Fruit fly (Drosophila melanogaster) whole organism, embryonic: ENCODE results near the gene CG11980.
A peak's percentile ranks its signal among the peaks of the same experiment; 100 is the strongest.

Experiments
- Blimp-1 ChIP-seq: fragments of 200-800 bp; sonication (Bioruptor generic); optimal IDR thresholded peaks from 3 replicates; lab custom pipeline; 2018; ENCODE audit warnings: missing biosample characterization, missing genetic modification characterization, mild to moderate bottlenecking, moderate library complexity, missing genetic modification reagents
- CG10321 ChIP-seq: fragments of 200-800 bp; sonication (Bioruptor generic); IDR thresholded peaks from 2 replicates; pipeline ENCODE4 v1.3.6; 2022; ENCODE audit warnings: missing biosample characterization, missing genetic modification characterization
- CG10654 ChIP-seq: fragments of 200-800 bp; sonication (Bioruptor generic); optimal IDR thresholded peaks from 2 replicates; lab custom pipeline; 2016; ENCODE audit warnings: missing biosample characterization, missing genetic modification characterization
- CG10979 ChIP-seq: fragments of 200-800 bp; sonication (Bioruptor generic); optimal IDR thresholded peaks from 2 replicates; lab custom pipeline; 2018; ENCODE audit warnings: missing biosample characterization, mild to moderate bottlenecking, missing genetic modification characterization, moderate library complexity
- CG11093 ChIP-seq: fragments of 200-800 bp; sonication (Bioruptor generic); IDR thresholded peaks from 3 replicates; pipeline ENCODE4 v1.3.6; 2022; ENCODE audit warnings: missing biosample characterization, missing genetic modification characterization
- CG12104 ChIP-seq: fragments of 200-800 bp; sonication (Bioruptor generic); optimal IDR thresholded peaks from 3 replicates; lab custom pipeline; 2016; ENCODE audit warnings: missing biosample characterization, missing genetic modification characterization
- CG15601 ChIP-seq: fragments of 200-800 bp; sonication (Bioruptor generic); optimal IDR thresholded peaks from 3 replicates; lab custom pipeline; 2019; ENCODE audit warnings: missing biosample characterization, mild to moderate bottlenecking, missing genetic modification characterization, moderate library complexity
- CG17361 ChIP-seq: fragments of 200-800 bp; sonication (Bioruptor generic); IDR thresholded peaks from 3 replicates; pipeline ENCODE4 v1.3.6; 2022; ENCODE audit warnings: missing biosample characterization, missing genetic modification characterization
- CG1792 ChIP-seq: fragments of 200-800 bp; sonication (Bioruptor generic); optimal IDR thresholded peaks from 2 replicates; lab custom pipeline; 2016; ENCODE audit warnings: missing biosample characterization, missing genetic modification characterization
- CG18619 ChIP-seq: fragments of 200-800 bp; sonication (Bioruptor generic); optimal IDR thresholded peaks from 3 replicates; lab custom pipeline; 2017; ENCODE audit warnings: missing biosample characterization, mild to moderate bottlenecking, missing genetic modification characterization
- CG2120 ChIP-seq: fragments of 200-800 bp; sonication (Bioruptor generic); optimal IDR thresholded peaks from 3 replicates; lab custom pipeline; 2016; ENCODE audit warnings: missing biosample characterization, missing genetic modification characterization
- CG3065 ChIP-seq: fragments of 200-800 bp; sonication (Bioruptor generic); optimal IDR thresholded peaks from 2 replicates; lab custom pipeline; 2016; ENCODE audit warnings: missing biosample characterization, missing genetic modification characterization
- CG31365 ChIP-seq: fragments of 200-800 bp; sonication (Bioruptor generic); optimal IDR thresholded peaks from 2 replicates; lab custom pipeline; 2018; ENCODE audit warnings: missing biosample characterization, mild to moderate bottlenecking, missing genetic modification characterization
- CG3163 ChIP-seq: fragments of 200-800 bp; sonication (Bioruptor generic); optimal IDR thresholded peaks from 3 replicates; lab custom pipeline; 2016; ENCODE audit warnings: missing biosample characterization, missing genetic modification characterization
- CG33557 ChIP-seq: fragments of 200-800 bp; sonication (Bioruptor generic); optimal IDR thresholded peaks from 2 replicates; lab custom pipeline; 2019; ENCODE audit warnings: missing biosample characterization, mild to moderate bottlenecking, missing genetic modification characterization, moderate library complexity
- CG3726 ChIP-seq: fragments of 200-800 bp; sonication (Bioruptor generic); IDR thresholded peaks from 3 replicates; pipeline ENCODE4, ENCODE4 v1.3.6; 2022; ENCODE audit warnings: missing biosample characterization, missing genetic modification characterization
- CG4328 ChIP-seq: fragments of 200-800 bp; sonication (Bioruptor generic); optimal IDR thresholded peaks from 3 replicates; lab custom pipeline; 2017; ENCODE audit warnings: missing biosample characterization, missing genetic modification reagents, missing genetic modification characterization
- CG4424 ChIP-seq: fragments of 200-800 bp; sonication (Bioruptor generic); optimal IDR thresholded peaks from 3 replicates; lab custom pipeline; 2016; ENCODE audit warnings: missing biosample characterization, missing genetic modification characterization
- CG5180 ChIP-seq: fragments of 200-800 bp; sonication (Bioruptor generic); optimal IDR thresholded peaks from 3 replicates; lab custom pipeline; 2017; ENCODE audit warnings: missing biosample characterization, missing genetic modification characterization, mild to moderate bottlenecking, moderate library complexity, missing genetic modification reagents
- CG6654 ChIP-seq: fragments of 200-800 bp; sonication (Bioruptor generic); optimal IDR thresholded peaks from 2 replicates; lab custom pipeline; 2017; ENCODE audit warnings: missing biosample characterization, mild to moderate bottlenecking, missing genetic modification characterization
- E2f1 ChIP-seq: fragments of 200-800 bp; sonication (Bioruptor generic); IDR thresholded peaks from 2 replicates; pipeline ENCODE4 v1.3.6; 2022; ENCODE audit warnings: missing biosample characterization, missing genetic modification characterization
- Ets65A ChIP-seq: fragments of 200-800 bp; sonication (Bioruptor generic); peaks from one replicate; lab custom pipeline; 2016; ENCODE audit warnings: missing biosample characterization, missing genetic modification characterization
- HLH54F ChIP-seq: fragments of 200-800 bp; sonication (Bioruptor generic); optimal IDR thresholded peaks from 3 replicates; lab custom pipeline; 2016; ENCODE audit warnings: missing biosample characterization, missing genetic modification characterization
- Hand ChIP-seq: fragments of 200-800 bp; sonication (Bioruptor generic); optimal IDR thresholded peaks from 2 replicates; lab custom pipeline; 2017; ENCODE audit warnings: mild to moderate bottlenecking, missing biosample characterization, missing genetic modification reagents, missing genetic modification characterization
- Hey ChIP-seq: fragments of 200-800 bp; sonication (Bioruptor generic); optimal IDR thresholded peaks from 3 replicates; lab custom pipeline; 2018; ENCODE audit warnings: missing biosample characterization, mild to moderate bottlenecking, missing genetic modification characterization
- Lim3 ChIP-seq: fragments of 200-800 bp; sonication (Bioruptor generic); IDR thresholded peaks from 2 replicates; pipeline ENCODE4 v1.3.6; 2022; ENCODE audit warnings: missing biosample characterization, missing genetic modification characterization
- MTF-1 ChIP-seq: fragments of 200-800 bp; sonication (Bioruptor generic); optimal IDR thresholded peaks from 2 replicates; lab custom pipeline; 2018; ENCODE audit warnings: missing biosample characterization, mild to moderate bottlenecking, missing genetic modification characterization, borderline replicate concordance
- Ssrp ChIP-seq: fragments of 200-800 bp; sonication (Bioruptor generic); optimal IDR thresholded peaks from 2 replicates; lab custom pipeline; 2018; ENCODE audit warnings: missing biosample characterization, mild to moderate bottlenecking, missing genetic modification characterization, moderate library complexity
- YL-1 ChIP-seq: fragments of 200-800 bp; sonication (Bioruptor generic); optimal IDR thresholded peaks from 3 replicates; lab custom pipeline; 2017; ENCODE audit warnings: missing biosample characterization, mild to moderate bottlenecking, missing genetic modification characterization
- ara ChIP-seq: fragments of 200-800 bp; sonication (Bioruptor generic); IDR thresholded peaks from 2 replicates; pipeline ENCODE4 v1.3.6; 2022; ENCODE audit warnings: missing biosample characterization, missing genetic modification characterization
- bab2 ChIP-seq: fragments of 200-800 bp; sonication (Bioruptor generic); optimal IDR thresholded peaks from 2 replicates; lab custom pipeline; 2016; ENCODE audit warnings: missing biosample characterization, missing genetic modification characterization
- bowl ChIP-seq: fragments of 200-800 bp; sonication (Bioruptor generic); IDR thresholded peaks from 2 replicates; pipeline ENCODE4 v1.3.6; 2022; ENCODE audit warnings: missing biosample characterization, missing genetic modification characterization
- crp ChIP-seq, 2 experiments: fragments of 200-800 bp; sonication (Bioruptor generic); optimal IDR thresholded peaks; 2 replicates in 1 of 2; 3 replicates in 1 of 2; lab custom pipeline; 2017; ENCODE audit warnings: missing biosample characterization in 2 of 2, missing genetic modification characterization in 2 of 2, mild to moderate bottlenecking in 1 of 2, moderate library complexity in 1 of 2
- dpn ChIP-seq, 2 experiments: fragments of 200-800 bp; sonication (Bioruptor generic); optimal IDR thresholded peaks; 3 replicates each; lab custom pipeline; 2016; ENCODE audit warnings: missing biosample characterization in 2 of 2, missing genetic modification characterization in 2 of 2
- emc ChIP-seq: fragments of 200-800 bp; sonication (Bioruptor generic); optimal IDR thresholded peaks from 2 replicates; lab custom pipeline; 2016; ENCODE audit warnings: missing biosample characterization, missing genetic modification characterization
- eyg ChIP-seq: fragments of 200-800 bp; sonication (Bioruptor generic); optimal IDR thresholded peaks from 3 replicates; lab custom pipeline; 2016; ENCODE audit warnings: missing biosample characterization, missing genetic modification characterization
- fd64A ChIP-seq: fragments of 200-800 bp; sonication (Bioruptor generic); optimal IDR thresholded peaks from 3 replicates; lab custom pipeline; 2018; ENCODE audit warnings: missing biosample characterization, mild to moderate bottlenecking, missing genetic modification characterization
- fd96Cb ChIP-seq: fragments of 200-800 bp; sonication (Bioruptor generic); optimal IDR thresholded peaks from 2 replicates; lab custom pipeline; 2018; ENCODE audit warnings: missing biosample characterization, mild to moderate bottlenecking, missing genetic modification characterization, moderate library complexity
- lab ChIP-seq: fragments of 200-800 bp; sonication (Bioruptor generic); optimal IDR thresholded peaks from 3 replicates; lab custom pipeline; 2017; ENCODE audit warnings: missing biosample characterization, missing genetic modification characterization, mild to moderate bottlenecking, moderate library complexity, missing genetic modification reagents
- nom ChIP-seq: fragments of 200-800 bp; sonication (Bioruptor generic); optimal IDR thresholded peaks from 2 replicates; lab custom pipeline; 2017; ENCODE audit warnings: missing biosample characterization, missing genetic modification characterization, mild to moderate bottlenecking, moderate library complexity, missing genetic modification reagents
- onecut ChIP-seq: fragments of 200-800 bp; sonication (Bioruptor generic); IDR thresholded peaks from 2 replicates; pipeline ENCODE4 v1.3.6; 2022; ENCODE audit warnings: missing biosample characterization, missing genetic modification characterization
- pros ChIP-seq: fragments of 200-800 bp; sonication (Bioruptor generic); optimal IDR thresholded peaks from 3 replicates; lab custom pipeline; 2019; ENCODE audit warnings: missing biosample characterization, mild to moderate bottlenecking, missing genetic modification characterization, moderate library complexity
- pum ChIP-seq: fragments of 200-800 bp; sonication (Bioruptor generic); optimal IDR thresholded peaks from 2 replicates; lab custom pipeline; 2016; ENCODE audit warnings: missing biosample characterization, missing genetic modification characterization
- repo ChIP-seq: fragments of 200-800 bp; sonication (Bioruptor generic); optimal IDR thresholded peaks from 2 replicates; lab custom pipeline; 2016; ENCODE audit warnings: missing biosample characterization, missing genetic modification characterization
- sens-2 ChIP-seq: fragments of 200-800 bp; sonication (Bioruptor generic); IDR thresholded peaks from 2 replicates; pipeline ENCODE4 v1.3.6; 2022; ENCODE audit warnings: missing biosample characterization, missing genetic modification characterization
- sim ChIP-seq: fragments of 200-800 bp; sonication (Bioruptor generic); IDR thresholded peaks from 2 replicates; pipeline ENCODE4 v1.3.6; 2022; ENCODE audit warnings: missing biosample characterization, missing genetic modification characterization
- sr ChIP-seq: fragments of 200-800 bp; sonication (Bioruptor generic); IDR thresholded peaks from 3 replicates; pipeline ENCODE4 v1.3.6; 2022; ENCODE audit warnings: missing biosample characterization, missing genetic modification characterization
- unc-4 ChIP-seq: fragments of 200-800 bp; sonication (Bioruptor generic); IDR thresholded peaks from 2 replicates; pipeline ENCODE4 v1.3.6; 2022; ENCODE audit warnings: missing biosample characterization, missing genetic modification characterization; ENCODE audit not compliant: partially characterized antibody
- wdn ChIP-seq: fragments of 200-800 bp; sonication (Bioruptor generic); IDR thresholded peaks from 2 replicates; pipeline ENCODE4 v1.3.6; 2022; ENCODE audit warnings: missing biosample characterization, missing genetic modification characterization
- z ChIP-seq: fragments of 200-800 bp; sonication (Bioruptor generic); IDR thresholded peaks from 3 replicates; pipeline ENCODE4 v1.3.6; 2022; ENCODE audit warnings: missing biosample characterization, missing genetic modification characterization

CG11980 gene

DNA sequence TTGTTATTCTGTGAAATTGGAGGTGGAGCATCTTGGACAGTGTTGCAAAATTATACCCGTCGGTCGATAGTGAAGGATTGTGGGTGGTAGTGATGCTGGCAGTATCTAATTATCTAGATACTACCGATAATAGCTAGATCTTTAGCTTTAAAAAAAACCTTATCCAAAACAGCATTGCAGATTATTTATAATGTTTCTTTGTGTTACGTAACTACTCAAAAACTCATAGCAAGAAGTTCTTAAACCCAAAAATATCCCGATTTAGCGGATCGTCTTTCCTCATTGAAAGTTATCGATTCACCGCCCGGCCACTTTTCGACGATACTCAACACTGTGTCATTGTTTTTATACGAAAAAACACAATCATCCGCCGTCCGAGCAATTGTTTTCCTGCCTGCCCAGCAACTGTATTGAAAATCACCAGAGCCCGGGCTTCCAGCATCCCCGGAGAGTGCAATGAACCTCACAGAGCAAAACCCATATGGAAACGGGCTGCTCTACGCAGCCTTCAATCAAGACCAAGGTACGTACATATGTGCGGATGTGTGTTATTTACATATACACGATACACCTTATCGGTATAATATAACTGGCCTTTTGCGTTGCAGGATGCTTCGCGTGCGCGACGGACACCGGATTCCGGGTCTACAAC lies 10.8 kb upstream of the CG11980 start, which contains the start of gene CG11975 (continued):
- TF ChIP-seq Hand (GFP tag; lab: Kevin White, UChicago) (no peak), CG3163 (GFP tag; lab: Kevin White, UChicago) (peak; percentile 73), CG2120 (peak; percentile 92), wdn (GFP tag; lab: Robert Waterston, UW) (peak; percentile 24; the same call in 1 of the 2 replicates), fd96Cb (peak; percentile 53), CG18619 (peak; percentile 57), E2f1 (0 out of 2 replicates have a peak, but pooled peaks have one; percentile 39), Blimp-1 (GFP tag; lab: Kevin White, UChicago) (no peak), HLH54F (GFP tag; lab: Kevin White, UChicago) (peak; percentile 92), sr (no peak), fd64A (GFP tag; lab: Kevin White, UChicago) (no peak), pros (peak; percentile 47), CG15601 (tag; lab: Kevin White, UChicago) (peak; percentile 60), CG10321 (GFP tag; lab: Robert Waterston, UW) (no peak), Ssrp (peak; percentile 41), z (GFP tag; lab: Robert Waterston, UW) (no peak), CG3726 (GFP tag; lab: Robert Waterston, UW) (no peak), dpn (GFP tag; optimal IDR thresholded peaks at IDR 0.05; lab: Kevin White, UChicago) (peak; percentile 85 to 90), CG11093 (no peak), CG6654 (GFP tag; lab: Kevin White, UChicago) (no peak), sens-2 (GFP tag; lab: Robert Waterston, UW) (peak; percentile 48; the same call in 1 of the 2 replicates), emc (GFP tag; lab: Kevin White, UChicago) (peak; percentile 36), bab2 (peak; percentile 74), crp (GFP tag; optimal IDR thresholded peaks at IDR 0.05; lab: Kevin White, UChicago) (peak in 1 of 2 experiments; percentile 35), CG31365 (tag; lab: Kevin White, UChicago) (no peak), MTF-1 (GFP tag; lab: Kevin White, UChicago) (peak; percentile 15), CG3065 (GFP tag; lab: Kevin White, UChicago) (peak; percentile 66), CG5180 (GFP tag; lab: Kevin White, UChicago) (no peak), CG10979 (peak; percentile 57), repo (GFP tag; lab: Kevin White, UChicago) (peak; percentile 73), CG4424 (GFP tag; lab: Kevin White, UChicago) (peak; percentile 77), CG4328 (GFP tag; lab: Kevin White, UChicago) (peak; percentile 30), YL-1 (peak; percentile 77), Lim3 (GFP tag; lab: Robert Waterston, UW) (no peak), sim (GFP tag; lab: Robert Waterston, UW) (no peak), pum (peak; percentile 81), CG12104 (GFP tag; lab: Kevin White, UChicago) (peak; percentile 60), CG10654 (GFP tag; lab: Kevin White, UChicago) (peak; percentile 69), CG33557 (peak; percentile 63), nom (GFP tag; lab: Kevin White, UChicago) (no peak), Ets65A (GFP tag; lab: Kevin White, UChicago) (peak; percentile 99), unc-4 (GFP tag; lab: Robert Waterston, UW) (peak; percentile 77), ara (GFP tag; lab: Robert Waterston, UW) (no peak), onecut (GFP tag; lab: Robert Waterston, UW) (peak; percentile 85), eyg (peak; percentile 80), bowl (GFP tag; lab: Robert Waterston, UW) (no peak), lab (GFP tag; lab: Kevin White, UChicago) (peak; percentile 87), Hey (no peak), CG17361 (peak; percentile 80), CG1792 (GFP tag; lab: Kevin White, UChicago) (peak; percentile 68)
